Worm (Caenorhabditis elegans): ENCODE measurements around the gene srj-25.

- TF ChIP-seq ztf-29 (GFP tag; IDR thresholded peaks at IDR 0.05) = no peak
- TF ChIP-seq flt-1 (GFP tag; IDR thresholded peaks at IDR 0.05) = no peak
- TF ChIP-seq klf-2 (GFP tag; conservative IDR thresholded peaks at IDR 0.05) = no peak
- no peak for TF ChIP-seq cog-1 (tag; optimal IDR thresholded peaks at IDR 0.05)
Observed at ce11 chrV:708808-709207, 27.3 kb downstream of the srj-25 start, which contains the start of gene srbc-39.

Data from whole organism, midembryonic.